Worm (Caenorhabditis elegans) whole organism, L3 larva: ENCODE data around the gene col-120.
"Not testable (repeated sequence)": the region's sequence is repeated elsewhere in the genome, so short reads cannot be mapped to it uniquely, and the experiment has no call there.

ENCODE experiments used
- R02D3.7 ChIP-seq: fragments of 150-350 bp; optimal IDR thresholded peaks from 2 replicates; lab custom pipeline; 2014; ENCODE audit warnings: missing biosample characterization, missing genetic modification characterization
- ZK546.5 ChIP-seq: sonication (generic microtip); optimal IDR thresholded peaks from 2 replicates; lab custom pipeline; 2017; ENCODE audit warnings: missing biosample characterization, missing genetic modification characterization
- ama-1 ChIP-seq: fragments of 150-350 bp; optimal IDR thresholded peaks from 2 replicates; lab custom pipeline; 2018
- ceh-16 ChIP-seq: sonication (generic microtip); optimal IDR thresholded peaks from 2 replicates; lab custom pipeline; 2017; ENCODE audit warnings: missing biosample characterization, missing genetic modification characterization
- ceh-9 ChIP-seq: sonication (generic microtip); optimal IDR thresholded peaks from 2 replicates; lab custom pipeline; 2018; ENCODE audit warnings: missing biosample characterization, missing genetic modification characterization
- daf-12 ChIP-seq: fragments of 150-350 bp; optimal IDR thresholded peaks from 2 replicates; lab custom pipeline; 2014; ENCODE audit warnings: missing biosample characterization, missing genetic modification reagents, missing genetic modification characterization
- egl-27 ChIP-seq: sonication (generic microtip); optimal IDR thresholded peaks from 4 replicates; lab custom pipeline; 2017; ENCODE audit warnings: missing biosample characterization, missing genetic modification reagents, missing genetic modification characterization
- elt-1 ChIP-seq: fragments of 150-350 bp; optimal IDR thresholded peaks from 2 replicates; lab custom pipeline; 2014; ENCODE audit warnings: missing biosample characterization, missing genetic modification characterization
- elt-3 ChIP-seq, 3 experiments: fragments of 150-350 bp in 1 of 3; sonication (generic microtip) in 2 of 3; optimal IDR thresholded peaks; 2 replicates in 2 of 3; 4 replicates in 1 of 3; lab custom pipeline; 2014 to 2017; ENCODE audit warnings: missing biosample characterization in 3 of 3, missing genetic modification characterization in 3 of 3
- fkh-10 ChIP-seq: sonication (generic microtip); optimal IDR thresholded peaks from 2 replicates; lab custom pipeline; 2017; ENCODE audit warnings: missing biosample characterization, missing genetic modification reagents, missing genetic modification characterization
- lin-15B ChIP-seq: fragments of 150-350 bp; optimal IDR thresholded peaks from 2 replicates; lab custom pipeline; 2014; ENCODE audit warnings: missing biosample characterization, missing genetic modification characterization
- lin-39 ChIP-seq: fragments of 150-350 bp; optimal IDR thresholded peaks from 2 replicates; lab custom pipeline; 2018; ENCODE audit warnings: missing biosample characterization, missing genetic modification reagents, missing genetic modification characterization
- lsy-12 ChIP-seq: sonication (generic microtip); optimal IDR thresholded peaks from 2 replicates; lab custom pipeline; 2016; ENCODE audit warnings: mild to moderate bottlenecking, missing genetic modification characterization, missing compliant biosample characterization
- mml-1 ChIP-seq: fragments of 150-350 bp; sonication (generic microtip); optimal IDR thresholded peaks from 3 replicates; lab custom pipeline; 2014; ENCODE audit warnings: missing biosample characterization, missing genetic modification characterization
- nfya-1 ChIP-seq: sonication (generic microtip); optimal IDR thresholded peaks from 2 replicates; lab custom pipeline; 2017; ENCODE audit warnings: missing genetic modification characterization, mild to moderate bottlenecking, missing compliant biosample characterization, antibody characterized with exemption, moderate library complexity; ENCODE audit not compliant: insufficient read depth
- nhr-12 ChIP-seq: fragments of 150-350 bp; optimal IDR thresholded peaks from 2 replicates; lab custom pipeline; 2014; ENCODE audit warnings: missing biosample characterization, missing genetic modification characterization
- nhr-23 ChIP-seq: fragments of 150-350 bp; optimal IDR thresholded peaks from 2 replicates; lab custom pipeline; 2014; ENCODE audit warnings: missing biosample characterization, missing genetic modification reagents, missing genetic modification characterization
- nhr-237 ChIP-seq: fragments of 150-350 bp; optimal IDR thresholded peaks from 2 replicates; lab custom pipeline; 2014; ENCODE audit warnings: missing biosample characterization, missing genetic modification characterization
- nhr-25 ChIP-seq: sonication (generic microtip); optimal IDR thresholded peaks from 2 replicates; lab custom pipeline; 2017; ENCODE audit warnings: missing biosample characterization, missing genetic modification characterization
- nhr-28 ChIP-seq: fragments of 150-350 bp; optimal IDR thresholded peaks from 2 replicates; lab custom pipeline; 2014; ENCODE audit warnings: missing biosample characterization, missing genetic modification characterization
- nhr-43 ChIP-seq: sonication (generic microtip); optimal IDR thresholded peaks from 2 replicates; lab custom pipeline; 2016; ENCODE audit warnings: mild to moderate bottlenecking, missing genetic modification characterization, missing compliant biosample characterization; ENCODE audit not compliant: poor library complexity, severe bottlenecking
- nhr-67 ChIP-seq: fragments of 150-350 bp; optimal IDR thresholded peaks from 2 replicates; lab custom pipeline; 2014; ENCODE audit warnings: missing biosample characterization, missing genetic modification characterization
- nhr-76 ChIP-seq: fragments of 150-350 bp; sonication (generic microtip); optimal IDR thresholded peaks from 5 replicates; lab custom pipeline; 2014; ENCODE audit warnings: missing biosample characterization, missing genetic modification characterization
- nhr-77 ChIP-seq: fragments of 150-350 bp; optimal IDR thresholded peaks from 2 replicates; lab custom pipeline; 2014; ENCODE audit warnings: missing biosample characterization, missing genetic modification characterization
- pha-4 ChIP-seq: fragments of 150-350 bp; optimal IDR thresholded peaks from 2 replicates; lab custom pipeline; 2014; ENCODE audit warnings: missing biosample characterization, missing genetic modification reagents, missing genetic modification characterization
- pqm-1 ChIP-seq: fragments of 150-350 bp; optimal IDR thresholded peaks from 2 replicates; lab custom pipeline; 2017; ENCODE audit warnings: missing biosample characterization, missing genetic modification characterization, inconsistent platforms
- sea-2 ChIP-seq: fragments of 150-350 bp; sonication (generic microtip); optimal IDR thresholded peaks from 4 replicates; lab custom pipeline; 2014; ENCODE audit warnings: missing biosample characterization, missing genetic modification reagents, missing genetic modification characterization
- snpc-4 ChIP-seq: fragments of 150-350 bp; optimal IDR thresholded peaks from 2 replicates; lab custom pipeline; 2014; ENCODE audit warnings: missing biosample characterization, missing genetic modification characterization
- tbx-2 ChIP-seq: sonication (generic microtip); optimal IDR thresholded peaks from 2 replicates; lab custom pipeline; 2016; ENCODE audit warnings: mild to moderate bottlenecking, missing genetic modification characterization, missing compliant biosample characterization
- unc-39 ChIP-seq: sonication (generic microtip); optimal IDR thresholded peaks from 4 replicates; lab custom pipeline; 2017; ENCODE audit warnings: missing biosample characterization, missing genetic modification characterization
- unc-62 ChIP-seq: fragments of 150-350 bp; sonication (generic microtip); optimal IDR thresholded peaks from 4 replicates; lab custom pipeline; 2014; ENCODE audit warnings: missing biosample characterization, missing genetic modification reagents, missing genetic modification characterization
- zag-1 ChIP-seq: fragments of 150-350 bp; optimal IDR thresholded peaks from 2 replicates; lab custom pipeline; 2014; ENCODE audit warnings: missing biosample characterization, missing genetic modification characterization
- ztf-4 ChIP-seq: fragments of 150-350 bp; optimal IDR thresholded peaks from 2 replicates; lab custom pipeline; 2014; ENCODE audit warnings: missing biosample characterization, missing genetic modification characterization

col-120 gene

DNA sequence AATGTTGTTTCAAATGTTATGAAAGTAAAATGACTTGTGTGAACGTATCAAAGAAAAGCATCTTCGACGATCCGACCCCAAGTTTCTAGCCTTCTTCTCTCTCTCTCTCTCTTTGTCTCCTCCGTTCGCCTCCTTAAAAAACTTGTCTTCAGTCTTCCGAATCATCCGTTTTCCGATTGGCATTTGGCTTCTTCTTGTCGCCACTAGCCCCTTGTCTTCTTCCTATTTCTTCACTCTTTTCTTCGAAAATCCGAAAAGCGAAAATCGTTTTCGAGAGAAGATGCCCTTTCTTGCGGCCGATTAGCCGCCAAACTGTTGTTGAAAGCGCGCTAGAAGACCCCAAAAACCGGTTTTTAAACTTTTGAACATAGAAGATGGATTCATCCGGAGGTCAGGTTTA is 3.0 kb downstream of the col-120 start:
- TF ChIP-seq tbx-2 (peak; percentile 13), ceh-16 (tag; lab: Kevin White, UChicago) (no peak), pha-4 (tag; lab: Kevin White, UChicago) (no peak), ama-1 (lab: Kevin White, UChicago) (peak; percentile 89), elt-1 (tag; lab: Kevin White, UChicago) (no peak), nhr-23 (tag; lab: Kevin White, UChicago) (peak; percentile 14), fkh-10 (no peak), egl-27 (no peak), unc-62 (no peak), snpc-4 (no peak), mml-1 (tag; lab: Kevin White, UChicago) (no peak), ztf-4 (tag; lab: Kevin White, UChicago) (no peak), nhr-25 (tag; lab: Kevin White, UChicago) (peak; percentile 56), nhr-43 (tag; lab: Kevin White, UChicago) (peak; percentile 52), ZK546.5 (tag; lab: Kevin White, UChicago) (no peak), nhr-77 (no peak)

DNA sequence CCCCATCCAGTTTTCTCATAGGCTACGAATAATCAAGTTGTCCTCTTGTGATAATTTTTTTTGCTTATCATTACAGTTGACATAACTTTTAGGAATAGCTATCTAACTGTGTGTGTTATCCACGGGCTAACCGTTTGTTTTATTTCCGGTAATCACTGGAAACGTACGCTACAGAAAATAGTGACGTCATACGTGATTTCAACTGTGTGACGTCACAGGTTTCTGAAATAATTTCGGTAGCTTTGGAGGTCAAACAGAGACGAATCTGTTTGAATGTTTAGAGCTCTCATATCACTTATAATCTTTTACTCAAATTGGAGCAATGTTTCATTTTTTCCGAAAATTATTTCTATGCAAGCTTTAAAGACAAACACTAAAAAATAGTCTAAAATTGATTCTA is 4.7 kb downstream of the col-120 start:
- TF ChIP-seq nfya-1 (no peak), ceh-9 (tag; lab: Kevin White, UChicago) (no peak), lin-15B (tag; lab: Kevin White, UChicago) (no peak), zag-1 (tag; lab: Kevin White, UChicago) (no peak), daf-12 (tag; lab: Kevin White, UChicago) (no peak), nhr-76 (tag; lab: Kevin White, UChicago) (no peak), nhr-25 (tag; lab: Kevin White, UChicago) (no peak), pha-4 (tag; lab: Kevin White, UChicago) (no peak)

DNA sequence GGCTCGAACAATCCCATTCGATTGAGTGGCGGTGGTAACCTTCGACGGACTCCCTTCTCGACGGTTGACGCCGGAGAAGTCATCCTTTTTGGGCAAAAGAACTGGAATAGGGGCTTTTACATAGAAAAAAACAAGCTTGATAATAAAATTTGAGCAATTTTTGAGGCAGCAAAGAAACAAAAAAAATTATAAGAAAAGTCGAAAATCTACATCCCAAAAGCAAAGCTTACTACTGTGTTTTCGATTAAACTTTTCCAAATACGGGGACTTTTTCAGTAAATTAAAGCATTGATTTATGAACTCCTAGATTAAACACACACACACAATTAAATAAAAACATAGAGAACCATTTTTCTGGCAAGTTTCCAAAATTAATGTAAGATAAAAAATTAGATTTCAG is 5.6 kb downstream of the col-120 start, which contains the start of gene Y11D7A.9:
Gene Y11D7A.9, minus strand, starts transcription at position 101 of the 400 bp plus-strand sequence.
- no peak for TF ChIP-seq nhr-67
- TF ChIP-seq, all 47 proteins: peak for 0

DNA sequence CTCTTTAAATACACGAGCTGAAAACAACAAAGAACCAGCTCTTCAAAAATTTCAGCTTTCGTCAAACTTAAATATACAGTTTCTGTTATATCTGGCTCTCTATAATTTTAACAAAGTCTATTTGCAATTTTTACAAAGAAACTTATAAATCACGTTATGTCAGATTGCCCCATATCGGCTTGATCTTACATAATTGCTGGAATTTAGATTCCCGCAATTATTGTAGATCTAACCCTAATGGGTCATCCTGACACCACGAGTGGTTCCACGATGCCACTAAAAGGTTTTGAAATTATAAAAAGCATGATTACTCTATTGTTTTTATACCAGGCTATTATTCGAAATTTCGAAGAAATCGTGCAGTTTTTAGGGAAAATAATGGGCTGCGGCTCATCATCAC is 10.5 kb downstream of the col-120 start, which contains the start of gene Y11D7A.8:
Gene Y11D7A.8, plus strand, starts transcription at position 301 of the 400 bp plus-strand sequence.
- TF ChIP-seq lsy-12 (tag; lab: Kevin White, UChicago) (no peak), lin-39 (tag; lab: Kevin White, UChicago) (no peak), nhr-28 (no peak), nhr-12 (no peak), elt-3 (tag; optimal IDR thresholded peaks at IDR 0.05; lab: Kevin White, UChicago) (no peak), R02D3.7 (tag; lab: Kevin White, UChicago) (no peak)

DNA sequence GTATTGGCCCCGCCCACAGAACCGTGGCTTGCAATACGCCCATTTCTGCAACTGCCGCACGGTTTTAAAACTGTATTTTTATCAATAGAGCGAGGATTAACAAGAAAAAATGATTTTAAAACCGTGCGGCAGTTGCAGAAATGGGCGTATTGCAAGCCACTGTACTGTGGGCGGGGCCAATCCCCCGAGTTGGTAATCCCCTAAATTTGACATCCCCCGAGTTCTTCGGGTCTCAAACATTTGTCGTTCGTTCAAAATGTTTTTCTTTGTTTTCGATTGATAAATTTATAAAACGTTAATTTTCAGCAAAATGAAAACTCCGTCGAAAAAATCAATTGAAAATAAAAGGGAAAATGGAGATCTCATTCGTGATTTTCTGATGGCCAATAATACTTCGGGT is 12.4 kb downstream of the col-120 start, which contains the start of gene Y11D7A.7:
Gene Y11D7A.7, plus strand, starts transcription at position 301 of the 400 bp plus-strand sequence.
- not testable (repeated sequence) for TF ChIP-seq nhr-76, mml-1, pha-4 (tag; lab: Kevin White, UChicago)

DNA sequence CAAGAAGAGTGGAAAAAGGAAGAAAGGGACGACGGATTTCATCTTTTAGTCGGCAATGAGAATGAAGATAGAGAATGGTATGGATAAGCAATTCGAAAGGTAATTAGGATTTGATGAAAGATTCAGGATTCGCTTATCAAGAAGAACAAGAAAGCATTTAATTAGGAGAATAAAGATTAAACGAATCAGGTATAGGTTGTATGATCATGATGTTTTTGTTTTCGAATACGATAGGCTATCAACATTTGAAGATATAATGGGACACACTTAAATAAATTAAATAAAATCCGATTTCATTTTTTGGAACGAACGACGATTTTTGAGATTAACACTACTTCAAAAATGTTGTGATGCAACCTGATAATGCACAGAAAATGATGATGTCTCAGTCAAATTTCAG is 16.2 kb downstream of the col-120 start, which contains the start of gene Y11D7A.5:
Gene Y11D7A.5, minus strand, starts transcription at position 101 of the 400 bp plus-strand sequence.
- TF ChIP-seq ztf-4 (tag; lab: Kevin White, UChicago) = no peak
- TF ChIP-seq pha-4 (tag; lab: Kevin White, UChicago) = no peak
- TF ChIP-seq nhr-76 (tag; lab: Kevin White, UChicago) = no peak
- no peak for TF ChIP-seq nhr-12
- TF ChIP-seq pqm-1 (tag; lab: Kevin White, UChicago) = no peak
- no peak for TF ChIP-seq unc-62
- no peak for TF ChIP-seq nhr-67
- TF ChIP-seq elt-3 (tag; optimal IDR thresholded peaks at IDR 0.05; lab: Kevin White, UChicago) = no peak
- TF ChIP-seq elt-1 (tag; lab: Kevin White, UChicago) = no peak
- TF ChIP-seq tbx-2 = no peak
- TF ChIP-seq unc-39 (tag; lab: Kevin White, UChicago) = no peak
- no peak for TF ChIP-seq ceh-16 (tag; lab: Kevin White, UChicago)
- no peak for TF ChIP-seq sea-2
- TF ChIP-seq fkh-10 = no peak
- no peak for TF ChIP-seq nhr-237
- TF ChIP-seq, all 47 proteins: peak for 0
